Worm (Caenorhabditis elegans): ENCODE measurements around the gene clec-226.

DNA sequence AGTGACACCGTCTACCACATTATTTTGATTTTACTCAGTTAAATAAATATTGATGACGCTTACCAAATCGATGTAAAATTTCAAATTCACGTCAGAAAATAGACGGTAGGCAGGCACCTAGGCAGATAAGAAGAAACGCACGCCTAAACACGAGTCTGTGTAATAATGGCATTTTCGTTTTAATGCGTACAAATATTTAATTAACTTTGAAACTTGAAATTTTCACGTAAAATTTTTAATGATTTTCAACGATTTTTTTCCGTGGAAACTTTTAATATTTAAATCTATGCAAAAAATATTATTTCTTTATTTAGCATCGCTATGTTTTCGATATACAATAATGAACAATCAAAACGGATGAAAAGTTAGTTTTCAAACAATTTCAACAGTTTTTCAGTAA, 15.5 kb upstream of the clec-226 start, which contains the start of gene C06B3.16:
- TF ChIP-seq tab-1 (GFP tag; IDR thresholded peaks at IDR 0.05) (no peak), med-1 (GFP tag; optimal IDR thresholded peaks at IDR 0.05; ENCODE audit: insufficient read depth) (no peak)

Data from whole organism, midembryonic.